Fruit fly (Drosophila melanogaster) whole organism, embryonic: Measurements from ENCODE around the gene Charon.
A peak's percentile ranks its signal among the peaks of the same experiment; 100 is the strongest.

Experiments used
- Abd-B ChIP-seq: fragments of 200-800 bp; sonication (Bioruptor generic); optimal IDR thresholded peaks from 2 replicates; lab custom pipeline; 2018; ENCODE audit warnings: missing biosample characterization, mild to moderate bottlenecking, missing genetic modification characterization, moderate library complexity
- CG1024 ChIP-seq: fragments of 200-800 bp; sonication (Bioruptor generic); IDR thresholded peaks from 2 replicates; pipeline ENCODE4 v1.3.6; 2022; ENCODE audit warnings: missing biosample characterization, missing genetic modification characterization
- CG10321 ChIP-seq: fragments of 200-800 bp; sonication (Bioruptor generic); IDR thresholded peaks from 2 replicates; pipeline ENCODE4 v1.3.6; 2022; ENCODE audit warnings: missing biosample characterization, missing genetic modification characterization
- CG11504 ChIP-seq: fragments of 200-800 bp; sonication (Bioruptor generic); optimal IDR thresholded peaks from 3 replicates; lab custom pipeline; 2019; ENCODE audit warnings: missing biosample characterization, mild to moderate bottlenecking, missing genetic modification characterization, moderate library complexity
- CG14014 ChIP-seq: fragments of 200-800 bp; sonication (Bioruptor generic); IDR thresholded peaks from 2 replicates; pipeline ENCODE4 v1.3.6; 2022; ENCODE audit warnings: missing biosample characterization, missing genetic modification characterization
- CG14441 ChIP-seq: fragments of 200-800 bp; sonication (Bioruptor generic); IDR thresholded peaks from 2 replicates; pipeline ENCODE4 v1.3.6; 2022; ENCODE audit warnings: missing biosample characterization, missing genetic modification characterization
- CG17361 ChIP-seq: fragments of 200-800 bp; sonication (Bioruptor generic); IDR thresholded peaks from 3 replicates; pipeline ENCODE4 v1.3.6; 2022; ENCODE audit warnings: missing biosample characterization, missing genetic modification characterization
- CG30020 ChIP-seq: fragments of 200-800 bp; optimal IDR thresholded peaks from 2 replicates; lab custom pipeline; 2019; ENCODE audit warnings: missing biosample characterization, mild to moderate bottlenecking, missing genetic modification characterization, moderate library complexity
- CG31224 ChIP-seq: fragments of 200-800 bp; sonication (Bioruptor generic); IDR thresholded peaks from 2 replicates; pipeline ENCODE4 v1.3.6; 2022; ENCODE audit warnings: missing biosample characterization, missing genetic modification characterization
- CG3163 ChIP-seq: fragments of 200-800 bp; sonication (Bioruptor generic); optimal IDR thresholded peaks from 3 replicates; lab custom pipeline; 2016; ENCODE audit warnings: missing biosample characterization, missing genetic modification characterization
- CG6654 ChIP-seq: fragments of 200-800 bp; sonication (Bioruptor generic); optimal IDR thresholded peaks from 2 replicates; lab custom pipeline; 2017; ENCODE audit warnings: missing biosample characterization, mild to moderate bottlenecking, missing genetic modification characterization
- CG7839 ChIP-seq: fragments of 200-800 bp; sonication (Bioruptor generic); optimal IDR thresholded peaks from 3 replicates; lab custom pipeline; 2018; ENCODE audit warnings: missing biosample characterization, mild to moderate bottlenecking, missing genetic modification characterization, moderate library complexity
- CG8359 ChIP-seq: fragments of 200-800 bp; sonication (Bioruptor generic); optimal IDR thresholded peaks from 2 replicates; lab custom pipeline; 2017; ENCODE audit warnings: missing biosample characterization, mild to moderate bottlenecking, missing genetic modification characterization, borderline replicate concordance
- Dfd ChIP-seq, 2 experiments: fragments of >200 bp; optimal IDR thresholded peaks; 2 replicates each; lab custom pipeline; 2017; ENCODE audit warnings: missing biosample characterization in 2 of 2, missing genetic modification characterization in 2 of 2
- Doc3 ChIP-seq: fragments of 200-800 bp; sonication (Bioruptor generic); IDR thresholded peaks from 3 replicates; pipeline ENCODE4 v1.3.6; 2022; ENCODE audit warnings: missing biosample characterization, missing genetic modification characterization; ENCODE audit not compliant: partially characterized antibody
- ERR ChIP-seq: fragments of 200-800 bp; sonication (Bioruptor generic); optimal IDR thresholded peaks from 2 replicates; lab custom pipeline; 2016; ENCODE audit warnings: missing biosample characterization, missing genetic modification characterization
- Fer1 ChIP-seq: fragments of 200-800 bp; sonication (Bioruptor generic); optimal IDR thresholded peaks from 2 replicates; lab custom pipeline; 2017; ENCODE audit warnings: missing biosample characterization, mild to moderate bottlenecking, missing genetic modification characterization
- Hr39 ChIP-seq: fragments of >200 bp; optimal IDR thresholded peaks from 2 replicates; lab custom pipeline; 2017
- MESR4 ChIP-seq: fragments of 200-800 bp; sonication (Bioruptor generic); optimal IDR thresholded peaks from 2 replicates; lab custom pipeline; 2018; ENCODE audit warnings: missing biosample characterization, mild to moderate bottlenecking, missing genetic modification characterization, moderate library complexity
- MTF-1 ChIP-seq: fragments of 200-800 bp; sonication (Bioruptor generic); optimal IDR thresholded peaks from 2 replicates; lab custom pipeline; 2018; ENCODE audit warnings: missing biosample characterization, mild to moderate bottlenecking, missing genetic modification characterization, borderline replicate concordance
- Mad ChIP-seq: fragments of 200-800 bp; sonication (Bioruptor generic); optimal IDR thresholded peaks from 2 replicates; lab custom pipeline; 2016; ENCODE audit warnings: missing biosample characterization, missing genetic modification characterization
- Oaz ChIP-seq: fragments of 200-800 bp; sonication (Bioruptor generic); IDR thresholded peaks from 2 replicates; pipeline ENCODE4 v1.3.6; 2022; ENCODE audit warnings: missing biosample characterization, missing genetic modification characterization
- Rfx ChIP-seq: fragments of 200-800 bp; sonication (Bioruptor generic); IDR thresholded peaks from 2 replicates; pipeline ENCODE4 v1.3.6; 2022; ENCODE audit warnings: missing biosample characterization, missing genetic modification characterization
- Six4 ChIP-seq: fragments of 200-800 bp; sonication (Bioruptor generic); optimal IDR thresholded peaks from 2 replicates; lab custom pipeline; 2016; ENCODE audit warnings: missing biosample characterization, missing genetic modification characterization
- Sry-δ ChIP-seq: fragments of 200-800 bp; sonication (Bioruptor generic); optimal IDR thresholded peaks from 2 replicates; lab custom pipeline; 2016; ENCODE audit warnings: missing biosample characterization, missing genetic modification characterization
- al ChIP-seq: fragments of 200-800 bp; sonication (Bioruptor generic); IDR thresholded peaks from 2 replicates; pipeline ENCODE4 v1.3.6; 2022; ENCODE audit warnings: missing biosample characterization, missing genetic modification characterization
- ato ChIP-seq: fragments of 200-800 bp; sonication (Bioruptor generic); IDR thresholded peaks from 2 replicates; pipeline ENCODE4 v1.3.6; 2022; ENCODE audit warnings: missing biosample characterization, missing genetic modification characterization; ENCODE audit not compliant: partially characterized antibody
- br ChIP-seq: fragments of >200 bp; optimal IDR thresholded peaks from 2 replicates; lab custom pipeline; 2017
- btn ChIP-seq: fragments of 200-800 bp; sonication (Bioruptor generic); optimal IDR thresholded peaks from 2 replicates; lab custom pipeline; 2016; ENCODE audit warnings: missing biosample characterization, missing genetic modification characterization
- cad ChIP-seq: fragments of >200 bp; optimal IDR thresholded peaks from 2 replicates; lab custom pipeline; 2017; ENCODE audit warnings: missing biosample characterization, missing genetic modification characterization
- chm ChIP-seq: fragments of 200-800 bp; sonication (Bioruptor generic); IDR thresholded peaks from 2 replicates; pipeline ENCODE4 v1.3.6; 2022; ENCODE audit warnings: missing biosample characterization, missing genetic modification characterization
- corto ChIP-seq: fragments of 200-800 bp; sonication (Bioruptor generic); optimal IDR thresholded peaks from 2 replicates; lab custom pipeline; 2016; ENCODE audit warnings: missing biosample characterization, mild to moderate bottlenecking, missing genetic modification characterization, moderate library complexity
- da ChIP-seq: fragments of 200-800 bp; sonication (Bioruptor generic); optimal IDR thresholded peaks from 2 replicates; lab custom pipeline; 2016; ENCODE audit warnings: missing biosample characterization, missing genetic modification characterization
- emc ChIP-seq: fragments of 200-800 bp; sonication (Bioruptor generic); optimal IDR thresholded peaks from 2 replicates; lab custom pipeline; 2016; ENCODE audit warnings: missing biosample characterization, missing genetic modification characterization
- esg ChIP-seq: fragments of 200-800 bp; sonication (Bioruptor generic); conservative IDR thresholded peaks from 2 replicates; pipeline ENCODE4 v1.3.6; 2022; ENCODE audit warnings: missing biosample characterization, missing genetic modification characterization
- eve ChIP-seq, 2 experiments: fragments of >200 bp; optimal IDR thresholded peaks; 2 replicates each; lab custom pipeline; 2017; ENCODE audit warnings: missing biosample characterization in 2 of 2, missing genetic modification characterization in 2 of 2
- fru ChIP-seq: fragments of >200 bp; optimal IDR thresholded peaks from 2 replicates; lab custom pipeline; 2017
- gcm ChIP-seq: fragments of 200-800 bp; sonication (Bioruptor generic); optimal IDR thresholded peaks from 2 replicates; lab custom pipeline; 2019; ENCODE audit warnings: missing biosample characterization, mild to moderate bottlenecking, missing genetic modification characterization, moderate library complexity
- gcm2 ChIP-seq: fragments of 200-800 bp; sonication (Bioruptor generic); optimal IDR thresholded peaks from 2 replicates; lab custom pipeline; 2016; ENCODE audit warnings: missing biosample characterization, missing genetic modification characterization
- inv ChIP-seq: fragments of 200-800 bp; sonication (Bioruptor generic); IDR thresholded peaks from 2 replicates; pipeline ENCODE4 v1.3.6; 2022; ENCODE audit warnings: missing biosample characterization, missing genetic modification characterization; ENCODE audit not compliant: partially characterized antibody
- lab ChIP-seq: fragments of 200-800 bp; sonication (Bioruptor generic); optimal IDR thresholded peaks from 3 replicates; lab custom pipeline; 2017; ENCODE audit warnings: missing biosample characterization, missing genetic modification characterization, mild to moderate bottlenecking, moderate library complexity, missing genetic modification reagents
- lbe ChIP-seq: fragments of 200-800 bp; sonication (Bioruptor generic); optimal IDR thresholded peaks from 2 replicates; lab custom pipeline; 2016; ENCODE audit warnings: missing biosample characterization, mild to moderate bottlenecking, missing genetic modification characterization
- p53 ChIP-seq: fragments of 200-800 bp; sonication (Bioruptor generic); optimal IDR thresholded peaks from 2 replicates; lab custom pipeline; 2016; ENCODE audit warnings: missing biosample characterization, missing genetic modification characterization
- prd ChIP-seq, 3 experiments: fragments of >200 bp in 2 of 3; fragments of 200-800 bp in 1 of 3; sonication (Bioruptor generic) in 1 of 3; optimal IDR thresholded peaks in 2 of 3; IDR thresholded peaks in 1 of 3; 2 replicates in 2 of 3; 3 replicates in 1 of 3; pipeline versions ENCODE4 v1.3.6 to Lab custom; 2017 to 2022; ENCODE audit warnings: missing biosample characterization in 1 of 3, missing genetic modification characterization in 1 of 3
- psq ChIP-seq: fragments of 200-800 bp; sonication (Bioruptor generic); optimal IDR thresholded peaks from 2 replicates; lab custom pipeline; 2017; ENCODE audit warnings: missing biosample characterization, missing genetic modification characterization
- sc ChIP-seq, 3 experiments: fragments of >200 bp in 2 of 3; fragments of 200-800 bp in 1 of 3; sonication (Bioruptor generic) in 1 of 3; optimal IDR thresholded peaks; 2 replicates in 2 of 3; 3 replicates in 1 of 3; lab custom pipeline; 2017; ENCODE audit warnings: mild to moderate bottlenecking in 1 of 3, missing biosample characterization in 1 of 3, missing genetic modification characterization in 1 of 3, missing genetic modification reagents in 1 of 3
- sens-2 ChIP-seq: fragments of 200-800 bp; sonication (Bioruptor generic); IDR thresholded peaks from 2 replicates; pipeline ENCODE4 v1.3.6; 2022; ENCODE audit warnings: missing biosample characterization, missing genetic modification characterization
- slp2 ChIP-seq: fragments of 200-800 bp; sonication (Bioruptor generic); optimal IDR thresholded peaks from 2 replicates; lab custom pipeline; 2016; ENCODE audit warnings: missing biosample characterization, missing genetic modification characterization
- sna ChIP-seq: fragments of 200-800 bp; sonication (Bioruptor generic); IDR thresholded peaks from 2 replicates; pipeline ENCODE4 v1.3.6; 2022; ENCODE audit warnings: missing biosample characterization, missing genetic modification characterization; ENCODE audit not compliant: partially characterized antibody
- ssp ChIP-seq: fragments of 200-800 bp; sonication (Bioruptor generic); IDR thresholded peaks from 2 replicates; pipeline ENCODE4 v1.3.6; 2022; ENCODE audit warnings: missing biosample characterization, missing genetic modification characterization
- trh ChIP-seq: fragments of 200-800 bp; sonication (Bioruptor generic); optimal IDR thresholded peaks from 2 replicates; lab custom pipeline; 2016; ENCODE audit warnings: missing biosample characterization, missing genetic modification characterization
- zfh2 ChIP-seq: fragments of 200-800 bp; sonication (Bioruptor generic); optimal IDR thresholded peaks from 2 replicates; lab custom pipeline; 2016; ENCODE audit warnings: missing biosample characterization, missing genetic modification characterization

Charon gene

dm6 chr2L:1177522-1177921 is 4.9 kb upstream of the Charon start, which contains the start of gene CG4896 (continued):
- no peak for TF ChIP-seq CG3163 (GFP tag; lab: Kevin White, UChicago)
- TF ChIP-seq ERR (GFP tag; lab: Kevin White, UChicago): no peak
- TF ChIP-seq eve (GFP tag; optimal IDR thresholded peaks at IDR 0.05; lab: Kevin White, UChicago): no peak
- TF ChIP-seq chm (GFP tag; lab: Robert Waterston, UW): no peak
- TF ChIP-seq Rfx (GFP tag; lab: Robert Waterston, UW): peak; percentile 63
- TF ChIP-seq zfh2: peak; percentile 36
- no peak for TF ChIP-seq slp2 (GFP tag; lab: Kevin White, UChicago)
- TF ChIP-seq CG17361: no peak
- no peak for TF ChIP-seq Oaz (GFP tag; lab: Robert Waterston, UW)
- no peak for TF ChIP-seq da (GFP tag; lab: Kevin White, UChicago)
- TF ChIP-seq inv (GFP tag; lab: Robert Waterston, UW): peak; percentile 36; the same call in 1 of the 2 replicates
- no peak for TF ChIP-seq Abd-B (GFP tag; lab: Kevin White, UChicago)
- TF ChIP-seq gcm: no peak
- TF ChIP-seq corto (GFP tag; lab: Kevin White, UChicago): no peak
- no peak for TF ChIP-seq CG31224 (GFP tag; lab: Robert Waterston, UW)
- TF ChIP-seq CG14014 (GFP tag; lab: Robert Waterston, UW): no peak
- no peak for TF ChIP-seq CG11504 (tag; lab: Kevin White, UChicago)
- no peak for TF ChIP-seq esg (GFP tag; lab: Robert Waterston, UW)
- TF ChIP-seq CG10321 (GFP tag; lab: Robert Waterston, UW): no peak
- no peak for TF ChIP-seq cad (GFP tag; lab: Kevin White, UChicago)
- no peak for TF ChIP-seq trh (GFP tag; lab: Kevin White, UChicago)
- no peak for TF ChIP-seq sens-2 (GFP tag; lab: Robert Waterston, UW)
- TF ChIP-seq MTF-1: no peak
- no peak for TF ChIP-seq CG8359 (GFP tag; lab: Kevin White, UChicago)
- TF ChIP-seq CG14441 (GFP tag; lab: Robert Waterston, UW): no peak
- no peak for TF ChIP-seq Fer1
- no peak for TF ChIP-seq Six4 (GFP tag; lab: Kevin White, UChicago)
- TF ChIP-seq ato (GFP tag; lab: Robert Waterston, UW): peak; percentile 66
- TF ChIP-seq btn (GFP tag; lab: Kevin White, UChicago): no peak
- TF ChIP-seq CG30020 (tag; lab: Kevin White, UChicago): no peak
- no peak for TF ChIP-seq sc (optimal IDR thresholded peaks at IDR 0.05; lab: Kevin White, UChicago)
- no peak for TF ChIP-seq sc (GFP tag; optimal IDR thresholded peaks at IDR 0.05; lab: Kevin White, UChicago)
- no peak for TF ChIP-seq lbe (GFP tag; lab: Kevin White, UChicago)
- no peak for TF ChIP-seq Dfd (GFP tag; optimal IDR thresholded peaks at IDR 0.05; lab: Kevin White, UChicago)
- no peak for TF ChIP-seq prd (optimal IDR thresholded peaks at IDR 0.05; lab: Kevin White, UChicago)
- TF ChIP-seq prd (GFP tag; IDR thresholded peaks at IDR 0.05; lab: Robert Waterston, UW): no peak
- peak; percentile 74 for TF ChIP-seq MESR4 (GFP tag; lab: Kevin White, UChicago)
- no peak for TF ChIP-seq fru (lab: Kevin White, UChicago)
- TF ChIP-seq p53 (GFP tag; lab: Kevin White, UChicago): no peak
- peak; percentile 40; the same call in 1 of the 3 replicates for TF ChIP-seq Doc3 (GFP tag; lab: Robert Waterston, UW)
- TF ChIP-seq Hr39 (lab: Kevin White, UChicago): no peak
- TF ChIP-seq psq (GFP tag; lab: Kevin White, UChicago): no peak
- TF ChIP-seq lab (GFP tag; lab: Kevin White, UChicago): no peak
- no peak for TF ChIP-seq CG1024 (GFP tag; lab: Robert Waterston, UW)
- no peak for TF ChIP-seq gcm2
- peak; percentile 74 for TF ChIP-seq Sry-δ (GFP tag; lab: Kevin White, UChicago)
- no peak for TF ChIP-seq ssp
- TF ChIP-seq CG6654: no peak
- TF ChIP-seq sna: 0 out of 2 replicates have a peak, but pooled peaks have one; percentile 48
- no peak for TF ChIP-seq br (lab: Kevin White, UChicago)
- TF ChIP-seq CG7839 (tag; lab: Kevin White, UChicago): no peak
- TF ChIP-seq al (GFP tag; lab: Robert Waterston, UW): no peak
- TF ChIP-seq Mad: no peak
- TF ChIP-seq emc (GFP tag; lab: Kevin White, UChicago): no peak
